Worm (Caenorhabditis elegans): Measurements from ENCODE around the gene pud-1.1.

DNA sequence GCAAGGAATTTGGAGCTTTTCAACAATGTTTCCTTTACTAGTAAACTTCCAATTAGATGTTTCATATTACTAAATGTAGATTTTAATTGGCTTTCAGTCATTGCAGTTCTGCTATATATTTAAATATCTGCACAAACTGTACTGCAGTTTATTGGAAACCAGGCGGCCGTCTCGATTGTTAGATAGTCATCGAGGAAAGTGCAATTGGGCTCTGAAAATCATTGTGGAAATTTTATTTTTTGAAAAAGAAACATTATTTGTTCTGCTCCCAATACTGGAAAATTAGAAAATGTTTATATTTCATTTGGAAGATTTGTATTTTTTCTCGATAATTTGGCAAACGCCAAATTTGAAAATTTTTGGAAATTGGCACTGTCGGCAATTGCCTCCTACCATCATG, 8.3 kb downstream of the pud-1.1 start, which contains the start of gene irld-29:
- TF ChIP-seq ces-1 (GFP tag; optimal IDR thresholded peaks at IDR 0.05) (no peak), flh-1 (GFP tag; optimal IDR thresholded peaks at IDR 0.05) (no peak)
